Worm (Caenorhabditis elegans) whole organism, late embryonic: ENCODE results near the gene C52E2.5.

Experiments used
- F13H6.1 ChIP-seq: sonication (generic microtip); optimal IDR thresholded peaks from 2 replicates; lab custom pipeline; 2016; ENCODE audit warnings: missing genetic modification characterization, missing compliant biosample characterization
- ceh-19 ChIP-seq: fragments of 200-800 bp; sonication (Bioruptor generic); optimal IDR thresholded peaks from 2 replicates; lab custom pipeline; 2018; ENCODE audit warnings: mild to moderate bottlenecking, missing genetic modification characterization, missing compliant biosample characterization
- ceh-30 ChIP-seq: fragments of 150-350 bp; optimal IDR thresholded peaks from 2 replicates; lab custom pipeline; 2014; ENCODE audit warnings: missing biosample characterization, missing genetic modification characterization
- ceh-31 ChIP-seq: sonication (generic microtip); optimal IDR thresholded peaks from 2 replicates; lab custom pipeline; 2016; ENCODE audit warnings: missing genetic modification characterization, missing compliant biosample characterization
- ceh-45 ChIP-seq: fragments of 200-800 bp; sonication (Bioruptor generic); IDR thresholded peaks from 2 replicates; pipeline ENCODE4 v1.3.6; 2022; ENCODE audit warnings: missing genetic modification reagents, missing genetic modification characterization, missing compliant biosample characterization
- elt-4 ChIP-seq: sonication (generic microtip); optimal IDR thresholded peaks from 2 replicates; lab custom pipeline; 2016; ENCODE audit warnings: missing genetic modification characterization, missing compliant biosample characterization
- fkh-10 ChIP-seq: fragments of 150-350 bp; optimal IDR thresholded peaks from 2 replicates; lab custom pipeline; 2014; ENCODE audit warnings: missing biosample characterization, missing genetic modification reagents, missing genetic modification characterization
- gmeb-2 ChIP-seq: sonication (generic microtip); optimal IDR thresholded peaks from 2 replicates; lab custom pipeline; 2016; ENCODE audit warnings: missing genetic modification characterization, inconsistent platforms, missing compliant biosample characterization
- hlh-8 ChIP-seq: sonication (generic microtip); optimal IDR thresholded peaks from 2 replicates; lab custom pipeline; 2016; ENCODE audit warnings: missing genotype, missing genetic modification characterization, missing compliant biosample characterization
- nhr-11 ChIP-seq: fragments of 150-350 bp; optimal IDR thresholded peaks from 2 replicates; lab custom pipeline; 2014; ENCODE audit warnings: missing biosample characterization, missing genetic modification characterization
- syd-9 ChIP-seq: sonication (generic microtip); optimal IDR thresholded peaks from 2 replicates; lab custom pipeline; 2016; ENCODE audit warnings: mild to moderate bottlenecking, missing genetic modification characterization, moderate library complexity, missing compliant biosample characterization
- ztf-16 ChIP-seq: sonication (generic microtip); optimal IDR thresholded peaks from 2 replicates; lab custom pipeline; 2017; ENCODE audit warnings: missing genetic modification characterization, missing compliant biosample characterization

DNA sequence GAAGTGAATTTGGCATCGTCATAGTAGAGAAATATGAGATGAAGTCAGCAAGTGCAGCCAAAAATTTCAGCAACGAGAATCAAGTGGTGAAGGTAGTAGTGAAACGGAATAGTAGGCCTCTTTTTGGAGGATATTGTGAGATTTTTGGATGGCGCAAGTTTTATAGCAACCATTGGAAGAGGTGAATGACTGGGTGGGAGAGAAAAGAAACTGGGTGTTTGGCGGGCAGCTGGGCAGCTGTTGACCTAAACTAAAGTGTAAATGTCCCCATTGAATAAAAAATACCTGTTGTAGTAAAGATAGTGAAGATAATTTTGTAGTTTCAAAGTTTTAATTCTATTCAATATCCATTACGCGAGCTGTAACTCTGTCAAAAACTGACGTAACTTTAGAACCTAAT lies 26.7 kb downstream of the C52E2.5 start:
- TF ChIP-seq nhr-11 (tag; lab: Kevin White, UChicago) (no peak), ceh-45 (no peak), fkh-10 (GFP tag; lab: Kevin White, UChicago) (no peak), gmeb-2 (tag; lab: Kevin White, UChicago) (no peak), hlh-8 (tag; lab: Kevin White, UChicago) (no peak), ceh-31 (tag; lab: Kevin White, UChicago) (no peak), syd-9 (no peak), ceh-19 (GFP tag; lab: Kevin White, UChicago) (no peak), F13H6.1 (tag; lab: Kevin White, UChicago) (no peak), elt-4 (no peak), ceh-30 (tag; lab: Kevin White, UChicago) (no peak), ztf-16 (no peak)
